Worm (Caenorhabditis elegans) whole organism, L1 larva: ENCODE data around the gene C36H8.1.
A peak's percentile ranks its signal among the peaks of the same experiment; 100 is the strongest.

ENCODE experiments used
- Y116A8C.19 ChIP-seq: sonication (generic microtip); optimal IDR thresholded peaks from 2 replicates; lab custom pipeline; 2016; ENCODE audit warnings: missing compliant biosample characterization, missing genetic modification characterization, borderline replicate concordance
- ceh-82 ChIP-seq, 3 experiments: fragments of 150-350 bp in 1 of 3; sonication (generic microtip) in 2 of 3; optimal IDR thresholded peaks; 2 replicates each; lab custom pipeline; 2014 to 2017; ENCODE audit warnings: missing biosample characterization in 3 of 3, missing genetic modification characterization in 3 of 3
- dpl-1 ChIP-seq, 3 experiments: fragments of 150-350 bp in 2 of 3; sonication (generic microtip) in 1 of 3; optimal IDR thresholded peaks; 2 replicates each; lab custom pipeline; 2014 to 2017; ENCODE audit warnings: missing biosample characterization in 3 of 3, missing genetic modification characterization in 3 of 3, missing genetic modification reagents in 3 of 3
- egl-13 ChIP-seq: sonication (generic microtip); optimal IDR thresholded peaks from 2 replicates; lab custom pipeline; 2016; ENCODE audit warnings: missing genotype, missing genetic modification reagents, missing genetic modification characterization, missing compliant biosample characterization
- elt-2 ChIP-seq: sonication (generic microtip); optimal IDR thresholded peaks from 2 replicates; lab custom pipeline; 2016; ENCODE audit warnings: missing genetic modification characterization, mild to moderate bottlenecking, inconsistent platforms, missing compliant biosample characterization, missing genetic modification reagents
- isw-1 ChIP-seq: fragments of 200-800 bp; sonication (Bioruptor generic); IDR thresholded peaks from 2 replicates; pipeline ENCODE4 v1.3.6; 2022; ENCODE audit warnings: missing genetic modification characterization, missing compliant biosample characterization
- lin-13 ChIP-seq: fragments of 150-350 bp; optimal IDR thresholded peaks from 2 replicates; lab custom pipeline; 2014; ENCODE audit warnings: missing biosample characterization, missing genetic modification reagents, missing genetic modification characterization
- lin-14 ChIP-seq: fragments of 200-800 bp; sonication (Bioruptor generic); optimal IDR thresholded peaks from 2 replicates; lab custom pipeline; 2018; ENCODE audit warnings: mild to moderate bottlenecking, missing genetic modification characterization, moderate library complexity, missing compliant biosample characterization
- lsy-2 ChIP-seq, 2 experiments: fragments of 150-350 bp; optimal IDR thresholded peaks; 2 replicates each; lab custom pipeline; 2014; ENCODE audit warnings: missing biosample characterization in 2 of 2, missing genetic modification characterization in 2 of 2
- nhr-11 ChIP-seq: fragments of 150-350 bp; optimal IDR thresholded peaks from 2 replicates; lab custom pipeline; 2014; ENCODE audit warnings: missing biosample characterization, missing genetic modification characterization
- nhr-12 ChIP-seq: sonication (generic microtip); optimal IDR thresholded peaks from 2 replicates; lab custom pipeline; 2017; ENCODE audit warnings: missing biosample characterization, missing genetic modification characterization
- nhr-19 ChIP-seq: fragments of 200-800 bp; sonication (Bioruptor generic); conservative IDR thresholded peaks from 2 replicates; pipeline ENCODE4 v1.3.6; 2022; ENCODE audit warnings: missing genetic modification characterization, missing compliant biosample characterization
- nhr-71 ChIP-seq: sonication (generic microtip); optimal IDR thresholded peaks from 2 replicates; lab custom pipeline; 2016; ENCODE audit warnings: mild to moderate bottlenecking, missing genetic modification characterization, moderate library complexity, missing compliant biosample characterization
- nhr-90 ChIP-seq: sonication (generic microtip); optimal IDR thresholded peaks from 2 replicates; lab custom pipeline; 2016; ENCODE audit warnings: mild to moderate bottlenecking, missing genetic modification characterization, missing compliant biosample characterization; ENCODE audit not compliant: poor library complexity
- pqm-1 ChIP-seq: sonication (generic microtip); optimal IDR thresholded peaks from 3 replicates; lab custom pipeline; 2017; ENCODE audit warnings: missing biosample characterization, missing genetic modification characterization
- rnt-1 ChIP-seq: sonication (generic microtip); optimal IDR thresholded peaks from 2 replicates; lab custom pipeline; 2016; ENCODE audit warnings: mild to moderate bottlenecking, missing genetic modification characterization, moderate library complexity, missing compliant biosample characterization
- snpc-4 ChIP-seq: fragments of 150-350 bp; optimal IDR thresholded peaks from 2 replicates; lab custom pipeline; 2014; ENCODE audit warnings: missing biosample characterization, missing genetic modification characterization
- unc-62 ChIP-seq: fragments of 150-350 bp; optimal IDR thresholded peaks from 2 replicates; lab custom pipeline; 2014; ENCODE audit warnings: missing biosample characterization, missing genetic modification reagents, missing genetic modification characterization
- xbp-1 ChIP-seq: sonication (generic microtip); optimal IDR thresholded peaks from 2 replicates; lab custom pipeline; 2016; ENCODE audit warnings: missing genetic modification characterization, missing compliant biosample characterization

Gene C36H8.1

ce11 chrIV:12710996-12711395 is 33.6 kb downstream of the C36H8.1 start, which contains the start of gene C27D8.2 (continued):
- TF ChIP-seq xbp-1 (tag; lab: Kevin White, UChicago) (no peak), Y116A8C.19 (tag; lab: Kevin White, UChicago) (no peak), ceh-82 (tag; optimal IDR thresholded peaks at IDR 0.05; lab: Kevin White, UChicago) (no peak)

ce11 chrIV:12703811-12704210 is 40.8 kb downstream of the C36H8.1 start, which contains the start of gene C27D8.4:
TSS of gene C27D8.4 (plus strand) at chrIV:12704111.
- TF ChIP-seq egl-13 (tag; lab: Kevin White, UChicago), result no peak
- no peak for TF ChIP-seq dpl-1 (GFP tag; optimal IDR thresholded peaks at IDR 0.05; lab: Kevin White, UChicago)
- TF ChIP-seq rnt-1, result no peak
- no peak for TF ChIP-seq snpc-4
- TF ChIP-seq lsy-2 (tag; optimal IDR thresholded peaks at IDR 0.05; lab: Kevin White, UChicago), result no peak
- no peak for TF ChIP-seq lin-13 (GFP tag; lab: Kevin White, UChicago)
- no peak for TF ChIP-seq xbp-1 (tag; lab: Kevin White, UChicago)
- no peak for TF ChIP-seq nhr-12 (tag; lab: Kevin White, UChicago)
- TF ChIP-seq nhr-90 (tag; lab: Kevin White, UChicago), result no peak
- no peak for TF ChIP-seq isw-1 (GFP tag; lab: Robert Waterston, UW)

ce11 chrIV:12700944-12701343 is 43.7 kb downstream of the C36H8.1 start:
- no peak for TF ChIP-seq dpl-1 (GFP tag; optimal IDR thresholded peaks at IDR 0.05; lab: Kevin White, UChicago)
- peak; percentile 39 for TF ChIP-seq lin-14

ce11 chrIV:12700204-12700603 is 44.4 kb downstream of the C36H8.1 start:
- no peak for TF ChIP-seq lsy-2 (tag; optimal IDR thresholded peaks at IDR 0.05; lab: Kevin White, UChicago)
- TF ChIP-seq elt-2 (tag; lab: Kevin White, UChicago), result peak; percentile 28
- TF ChIP-seq nhr-19 (GFP tag; lab: Robert Waterston, UW), result no peak
- TF ChIP-seq unc-62 (GFP tag; lab: Kevin White, UChicago), result no peak
- TF ChIP-seq pqm-1, result no peak

ce11 chrIV:12698880-12699279 is 45.7 kb downstream of the C36H8.1 start:
- TF ChIP-seq nhr-71 (tag; lab: Kevin White, UChicago), result peak; percentile 2
- no peak for TF ChIP-seq nhr-11 (tag; lab: Kevin White, UChicago)
- peak; percentile 67 for TF ChIP-seq elt-2 (tag; lab: Kevin White, UChicago)
